Fruit fly (Drosophila melanogaster) whole organism, embryonic: ENCODE data around the gene cac.
A peak's percentile ranks its signal among the peaks of the same experiment; 100 is the strongest.

ENCODE experiments used
- Abd-B ChIP-seq: fragments of 200-800 bp; sonication (Bioruptor generic); optimal IDR thresholded peaks from 2 replicates; lab custom pipeline; 2018; ENCODE audit warnings: missing biosample characterization, mild to moderate bottlenecking, missing genetic modification characterization, moderate library complexity
- Awh ChIP-seq: fragments of 200-800 bp; sonication (Bioruptor generic); IDR thresholded peaks from 2 replicates; pipeline ENCODE4, ENCODE4 v1.3.6; 2022; ENCODE audit warnings: missing biosample characterization, missing genetic modification characterization
- CG1024 ChIP-seq: fragments of 200-800 bp; sonication (Bioruptor generic); IDR thresholded peaks from 2 replicates; pipeline ENCODE4 v1.3.6; 2022; ENCODE audit warnings: missing biosample characterization, missing genetic modification characterization
- CG11085 ChIP-seq: fragments of 200-800 bp; sonication (Bioruptor generic); IDR thresholded peaks from 2 replicates; pipeline ENCODE4 v1.3.6; 2022; ENCODE audit warnings: missing biosample characterization, missing genetic modification characterization
- CG12391 ChIP-seq: fragments of 200-800 bp; sonication (Bioruptor generic); optimal IDR thresholded peaks from 3 replicates; lab custom pipeline; 2018; ENCODE audit warnings: missing biosample characterization, mild to moderate bottlenecking, missing genetic modification characterization, moderate library complexity
- CG13775 ChIP-seq: fragments of 200-800 bp; sonication (Bioruptor generic); optimal IDR thresholded peaks from 3 replicates; lab custom pipeline; 2017; ENCODE audit warnings: missing biosample characterization, mild to moderate bottlenecking, missing genetic modification characterization
- CG15011 ChIP-seq: fragments of 200-800 bp; sonication (Bioruptor generic); optimal IDR thresholded peaks from 3 replicates; lab custom pipeline; 2018; ENCODE audit warnings: missing biosample characterization, mild to moderate bottlenecking, missing genetic modification characterization
- CG1647 ChIP-seq: fragments of 200-800 bp; sonication (Bioruptor generic); optimal IDR thresholded peaks from 3 replicates; lab custom pipeline; 2016; ENCODE audit warnings: missing biosample characterization, missing genetic modification characterization
- CG17612 ChIP-seq: fragments of 200-800 bp; sonication (Bioruptor generic); IDR thresholded peaks from 2 replicates; pipeline ENCODE4 v1.3.6; 2022; ENCODE audit warnings: missing biosample characterization, missing genetic modification characterization
- CG18011 ChIP-seq: fragments of 200-800 bp; sonication (Bioruptor generic); optimal IDR thresholded peaks from 2 replicates; lab custom pipeline; 2017; ENCODE audit warnings: missing biosample characterization, missing genetic modification characterization, mild to moderate bottlenecking, moderate library complexity, missing genotype
- CG2120 ChIP-seq: fragments of 200-800 bp; sonication (Bioruptor generic); optimal IDR thresholded peaks from 3 replicates; lab custom pipeline; 2016; ENCODE audit warnings: missing biosample characterization, missing genetic modification characterization
- CG3163 ChIP-seq: fragments of 200-800 bp; sonication (Bioruptor generic); optimal IDR thresholded peaks from 3 replicates; lab custom pipeline; 2016; ENCODE audit warnings: missing biosample characterization, missing genetic modification characterization
- CG32767 ChIP-seq: fragments of 200-800 bp; sonication (Bioruptor generic); IDR thresholded peaks from 2 replicates; pipeline ENCODE4 v1.3.6; 2022; ENCODE audit warnings: missing biosample characterization, missing genetic modification characterization
- CG32772 ChIP-seq: fragments of 200-800 bp; sonication (Bioruptor generic); IDR thresholded peaks from 2 replicates; pipeline ENCODE4 v1.3.6; 2022; ENCODE audit warnings: missing biosample characterization, missing genetic modification characterization
- CG3281 ChIP-seq: fragments of 200-800 bp; sonication (Bioruptor generic); optimal IDR thresholded peaks from 3 replicates; lab custom pipeline; 2017; ENCODE audit warnings: missing biosample characterization, mild to moderate bottlenecking, missing genetic modification characterization
- CG5953 ChIP-seq: fragments of 200-800 bp; sonication (Bioruptor generic); IDR thresholded peaks from 2 replicates; pipeline ENCODE4 v1.3.6; 2022; ENCODE audit warnings: missing biosample characterization, missing genetic modification characterization
- CG6854 ChIP-seq: fragments of 200-800 bp; sonication (Bioruptor generic); optimal IDR thresholded peaks from 3 replicates; lab custom pipeline; 2017; ENCODE audit warnings: missing biosample characterization, mild to moderate bottlenecking, missing genetic modification characterization
- CG7372 ChIP-seq: fragments of 200-800 bp; sonication (Bioruptor generic); IDR thresholded peaks from 2 replicates; pipeline ENCODE4 v1.3.6; 2022; ENCODE audit warnings: missing biosample characterization, missing genetic modification characterization
- CG7963 ChIP-seq: fragments of 200-800 bp; sonication (Bioruptor generic); IDR thresholded peaks from 3 replicates; pipeline ENCODE4 v1.3.6; 2022; ENCODE audit warnings: missing biosample characterization, missing genetic modification characterization; ENCODE audit not compliant: partially characterized antibody
- CG8290 ChIP-seq, 3 experiments: fragments of 200-800 bp; sonication (Bioruptor generic); optimal IDR thresholded peaks; 2 replicates each; lab custom pipeline; 2016 to 2019; ENCODE audit warnings: missing biosample characterization in 3 of 3, missing genetic modification characterization in 3 of 3, mild to moderate bottlenecking in 2 of 3, moderate library complexity in 1 of 3
- CG8359 ChIP-seq: fragments of 200-800 bp; sonication (Bioruptor generic); optimal IDR thresholded peaks from 2 replicates; lab custom pipeline; 2017; ENCODE audit warnings: missing biosample characterization, mild to moderate bottlenecking, missing genetic modification characterization, borderline replicate concordance
- CG9609 ChIP-seq: fragments of 200-800 bp; sonication (Bioruptor generic); optimal IDR thresholded peaks from 3 replicates; lab custom pipeline; 2016; ENCODE audit warnings: missing biosample characterization, missing genetic modification characterization
- Doc3 ChIP-seq: fragments of 200-800 bp; sonication (Bioruptor generic); IDR thresholded peaks from 3 replicates; pipeline ENCODE4 v1.3.6; 2022; ENCODE audit warnings: missing biosample characterization, missing genetic modification characterization; ENCODE audit not compliant: partially characterized antibody
- Elba2 ChIP-seq: fragments of 200-800 bp; sonication (Bioruptor generic); optimal IDR thresholded peaks from 3 replicates; lab custom pipeline; 2016; ENCODE audit warnings: missing biosample characterization, missing genetic modification characterization
- Kr ChIP-seq: fragments of 200-800 bp; sonication (Bioruptor generic); optimal IDR thresholded peaks from 2 replicates; lab custom pipeline; 2017; ENCODE audit warnings: missing biosample characterization, mild to moderate bottlenecking, missing genetic modification characterization
- Taf1 ChIP-seq: fragments of 200-800 bp; sonication (Bioruptor generic); IDR thresholded peaks from 2 replicates; pipeline ENCODE4 v1.3.6; 2022; ENCODE audit warnings: missing biosample characterization, missing genetic modification characterization
- al ChIP-seq: fragments of 200-800 bp; sonication (Bioruptor generic); IDR thresholded peaks from 2 replicates; pipeline ENCODE4 v1.3.6; 2022; ENCODE audit warnings: missing biosample characterization, missing genetic modification characterization
- az2 ChIP-seq: fragments of 200-800 bp; sonication (Bioruptor generic); optimal IDR thresholded peaks from 3 replicates; lab custom pipeline; 2016; ENCODE audit warnings: missing biosample characterization, missing genetic modification characterization
- bbx ChIP-seq: fragments of 200-800 bp; sonication (Bioruptor generic); IDR thresholded peaks from 2 replicates; pipeline ENCODE4 v1.3.6; 2022; ENCODE audit warnings: missing biosample characterization, missing genetic modification characterization; ENCODE audit not compliant: partially characterized antibody
- cato ChIP-seq: fragments of 200-800 bp; sonication (Bioruptor generic); optimal IDR thresholded peaks from 2 replicates; lab custom pipeline; 2016; ENCODE audit warnings: missing biosample characterization, missing genetic modification characterization, borderline replicate concordance
- caup ChIP-seq: fragments of 200-800 bp; sonication (Bioruptor generic); optimal IDR thresholded peaks from 3 replicates; lab custom pipeline; 2017; ENCODE audit warnings: missing biosample characterization, mild to moderate bottlenecking, missing genetic modification characterization, moderate library complexity; ENCODE audit not compliant: severe bottlenecking
- chn ChIP-seq: fragments of 200-800 bp; sonication (Bioruptor generic); optimal IDR thresholded peaks from 2 replicates; lab custom pipeline; 2016; ENCODE audit warnings: missing biosample characterization, missing genetic modification characterization
- corto ChIP-seq: fragments of 200-800 bp; sonication (Bioruptor generic); optimal IDR thresholded peaks from 2 replicates; lab custom pipeline; 2016; ENCODE audit warnings: missing biosample characterization, mild to moderate bottlenecking, missing genetic modification characterization, moderate library complexity
- croc ChIP-seq: fragments of 200-800 bp; sonication (Bioruptor generic); conservative IDR thresholded peaks from 3 replicates; pipeline ENCODE4 v1.3.6; 2022; ENCODE audit warnings: missing biosample characterization, missing genetic modification characterization
- ewg ChIP-seq: fragments of 200-800 bp; sonication (Bioruptor generic); optimal IDR thresholded peaks from 3 replicates; lab custom pipeline; 2017; ENCODE audit warnings: mild to moderate bottlenecking, missing biosample characterization, missing genetic modification reagents, missing genetic modification characterization
- exex ChIP-seq: fragments of 200-800 bp; sonication (Bioruptor generic); optimal IDR thresholded peaks from 4 replicates; lab custom pipeline; 2018; ENCODE audit warnings: missing biosample characterization, mild to moderate bottlenecking, missing genetic modification characterization, moderate library complexity
- fd102C ChIP-seq: fragments of 200-800 bp; sonication (Bioruptor generic); optimal IDR thresholded peaks from 2 replicates; lab custom pipeline; 2018; ENCODE audit warnings: missing biosample characterization, mild to moderate bottlenecking, missing genetic modification characterization, moderate library complexity
- fd96Cb ChIP-seq: fragments of 200-800 bp; sonication (Bioruptor generic); optimal IDR thresholded peaks from 2 replicates; lab custom pipeline; 2018; ENCODE audit warnings: missing biosample characterization, mild to moderate bottlenecking, missing genetic modification characterization, moderate library complexity
- fu2 ChIP-seq: fragments of 200-800 bp; sonication (Bioruptor generic); optimal IDR thresholded peaks from 2 replicates; lab custom pipeline; 2016; ENCODE audit warnings: missing biosample characterization, missing genetic modification characterization
- hbn ChIP-seq: fragments of 200-800 bp; sonication (Bioruptor generic); IDR thresholded peaks from 2 replicates; pipeline ENCODE4 v1.3.6; 2022; ENCODE audit warnings: missing biosample characterization, missing genetic modification characterization; ENCODE audit not compliant: partially characterized antibody
- inv ChIP-seq: fragments of 200-800 bp; sonication (Bioruptor generic); IDR thresholded peaks from 2 replicates; pipeline ENCODE4 v1.3.6; 2022; ENCODE audit warnings: missing biosample characterization, missing genetic modification characterization; ENCODE audit not compliant: partially characterized antibody
- lov ChIP-seq, 2 experiments: fragments of 200-800 bp in 1 of 2; fragments of >200 bp in 1 of 2; sonication (Bioruptor generic) in 1 of 2; IDR thresholded peaks in 1 of 2; optimal IDR thresholded peaks in 1 of 2; 2 replicates in 1 of 2; 3 replicates in 1 of 2; pipeline versions ENCODE4 v1.3.6 to Lab custom; 2017 to 2022; ENCODE audit warnings: missing biosample characterization in 1 of 2, missing genetic modification characterization in 1 of 2
- mam ChIP-seq: fragments of 200-800 bp; sonication (Bioruptor generic); optimal IDR thresholded peaks from 3 replicates; lab custom pipeline; 2016; ENCODE audit warnings: missing biosample characterization, missing genetic modification characterization
- onecut ChIP-seq: fragments of 200-800 bp; sonication (Bioruptor generic); IDR thresholded peaks from 2 replicates; pipeline ENCODE4 v1.3.6; 2022; ENCODE audit warnings: missing biosample characterization, missing genetic modification characterization
- p53 ChIP-seq: fragments of 200-800 bp; sonication (Bioruptor generic); optimal IDR thresholded peaks from 2 replicates; lab custom pipeline; 2016; ENCODE audit warnings: missing biosample characterization, missing genetic modification characterization
- sc ChIP-seq, 3 experiments: fragments of >200 bp in 2 of 3; fragments of 200-800 bp in 1 of 3; sonication (Bioruptor generic) in 1 of 3; optimal IDR thresholded peaks; 2 replicates in 2 of 3; 3 replicates in 1 of 3; lab custom pipeline; 2017; ENCODE audit warnings: mild to moderate bottlenecking in 1 of 3, missing biosample characterization in 1 of 3, missing genetic modification characterization in 1 of 3, missing genetic modification reagents in 1 of 3
- sug ChIP-seq: fragments of 200-800 bp; optimal IDR thresholded peaks from 2 replicates; lab custom pipeline; 2019; ENCODE audit warnings: missing biosample characterization, mild to moderate bottlenecking, missing genetic modification characterization, moderate library complexity
- trem ChIP-seq: fragments of 200-800 bp; optimal IDR thresholded peaks from 3 replicates; lab custom pipeline; 2019; ENCODE audit warnings: missing biosample characterization, mild to moderate bottlenecking, missing genetic modification characterization, moderate library complexity
- tup ChIP-seq: fragments of 200-800 bp; sonication (Bioruptor generic); optimal IDR thresholded peaks from 2 replicates; lab custom pipeline; 2016; ENCODE audit warnings: missing biosample characterization, mild to moderate bottlenecking, missing genetic modification characterization, moderate library complexity

Gene cac

dm6 chrX:11905144-11905543 is 79.7 kb downstream of the cac start, which contains the start of gene Upf1 (continued):
- TF ChIP-seq sc (optimal IDR thresholded peaks at IDR 0.05; lab: Kevin White, UChicago), result no peak
- no peak for TF ChIP-seq sc (GFP tag; optimal IDR thresholded peaks at IDR 0.05; lab: Kevin White, UChicago)
- TF ChIP-seq lov (optimal IDR thresholded peaks at IDR 0.05; lab: Kevin White, UChicago), result no peak
- TF ChIP-seq lov (GFP tag; IDR thresholded peaks at IDR 0.05; lab: Robert Waterston, UW), result no peak
- TF ChIP-seq trem (tag; lab: Kevin White, UChicago), result peak; percentile 27
- peak; percentile 83 for TF ChIP-seq Doc3 (GFP tag; lab: Robert Waterston, UW)
- TF ChIP-seq CG3281, result no peak
- peak; percentile 8 for TF ChIP-seq Abd-B (GFP tag; lab: Kevin White, UChicago)
- 0 out of 2 replicates have a peak, but pooled peaks have one; percentile 26 for TF ChIP-seq al (GFP tag; lab: Robert Waterston, UW)
- TF ChIP-seq corto, result no peak
- no peak for TF ChIP-seq CG3163 (GFP tag; lab: Kevin White, UChicago)
- no peak for TF ChIP-seq fu2 (GFP tag; lab: Kevin White, UChicago)
- TF ChIP-seq Awh (GFP tag; lab: Robert Waterston, UW), result no peak
- TF ChIP-seq fd102C (GFP tag; lab: Kevin White, UChicago), result no peak
- no peak for TF ChIP-seq CG1024 (GFP tag; lab: Robert Waterston, UW)
- TF ChIP-seq sug (tag; lab: Kevin White, UChicago), result no peak
- TF ChIP-seq CG7963 (GFP tag; lab: Robert Waterston, UW), result peak; percentile 83
- TF ChIP-seq onecut, result no peak
- no peak for TF ChIP-seq caup (GFP tag; lab: Kevin White, UChicago)
- no peak for TF ChIP-seq CG1647 (GFP tag; lab: Kevin White, UChicago)
- TF ChIP-seq ewg (GFP tag; lab: Kevin White, UChicago), result no peak
- TF ChIP-seq CG18011 (GFP tag; lab: Kevin White, UChicago), result no peak
- TF ChIP-seq tup (GFP tag; lab: Kevin White, UChicago), result no peak
- no peak for TF ChIP-seq Kr (GFP tag; lab: Kevin White, UChicago)
- no peak for TF ChIP-seq az2 (GFP tag; lab: Kevin White, UChicago)
- TF ChIP-seq croc (GFP tag; lab: Robert Waterston, UW), result no peak
- TF ChIP-seq fd96Cb (tag; lab: Kevin White, UChicago), result no peak
- TF ChIP-seq CG32772 (GFP tag; lab: Robert Waterston, UW), result no peak
- no peak for TF ChIP-seq cato
- no peak for TF ChIP-seq Elba2
- no peak for TF ChIP-seq CG15011 (GFP tag; lab: Kevin White, UChicago)
- peak; percentile 92 for TF ChIP-seq inv (GFP tag; lab: Robert Waterston, UW)
- TF ChIP-seq CG9609 (GFP tag; lab: Kevin White, UChicago), result no peak
- no peak for TF ChIP-seq exex (tag; lab: Kevin White, UChicago)
- TF ChIP-seq mam (GFP tag; lab: Kevin White, UChicago), result peak; percentile 30
- no peak for TF ChIP-seq chn (GFP tag; lab: Kevin White, UChicago)
- no peak for TF ChIP-seq CG6854 (GFP tag; lab: Kevin White, UChicago)
- no peak for TF ChIP-seq CG13775 (GFP tag; lab: Kevin White, UChicago)
- peak; percentile 44 for TF ChIP-seq CG2120 (GFP tag; lab: Kevin White, UChicago)
- TF ChIP-seq CG12391, result peak; percentile 16
- TF ChIP-seq CG17612 (GFP tag; lab: Robert Waterston, UW), result no peak
- peak; percentile 88 for TF ChIP-seq hbn (GFP tag; lab: Robert Waterston, UW)
- no peak for TF ChIP-seq Taf1
- TF ChIP-seq CG32767 (GFP tag; lab: Robert Waterston, UW), result no peak
- peak; percentile 93 for TF ChIP-seq bbx (GFP tag; lab: Robert Waterston, UW)
- no peak for TF ChIP-seq p53 (GFP tag; lab: Kevin White, UChicago)
- no peak for TF ChIP-seq CG11085 (GFP tag; lab: Robert Waterston, UW)
- TF ChIP-seq CG7372 (GFP tag; lab: Robert Waterston, UW), result no peak
- TF ChIP-seq CG5953 (GFP tag; lab: Robert Waterston, UW), result no peak
- peak; percentile 30 for TF ChIP-seq CG8290 (GFP tag; optimal IDR thresholded peaks at IDR 0.05; lab: Kevin White, UChicago)
- TF ChIP-seq CG8290 (tag; optimal IDR thresholded peaks at IDR 0.05; lab: Kevin White, UChicago), result no peak
- TF ChIP-seq CG8359 (GFP tag; lab: Kevin White, UChicago), result no peak
